Fruit fly (Drosophila melanogaster) whole organism, prepupa: ENCODE measurements around the gene CG12560.

Experiments used
- Blimp-1 ChIP-seq: fragments of 200-800 bp; sonication (Bioruptor generic); optimal IDR thresholded peaks from 3 replicates; lab custom pipeline; 2017; ENCODE audit warnings: missing biosample characterization, missing genetic modification characterization, mild to moderate bottlenecking, moderate library complexity, missing genetic modification reagents
- CG10631 ChIP-seq: fragments of 200-800 bp; sonication (Bioruptor generic); optimal IDR thresholded peaks from 2 replicates; lab custom pipeline; 2016; ENCODE audit warnings: missing biosample characterization, missing genetic modification characterization
- CG11294 ChIP-seq: fragments of 200-800 bp; sonication (Bioruptor generic); IDR thresholded peaks from 2 replicates; pipeline ENCODE4 v1.3.6; 2022; ENCODE audit warnings: missing biosample characterization, missing genetic modification characterization
- CG11762 ChIP-seq: fragments of 200-800 bp; sonication (Bioruptor generic); optimal IDR thresholded peaks from 3 replicates; lab custom pipeline; 2016; ENCODE audit warnings: missing biosample characterization, missing genetic modification characterization; ENCODE audit not compliant: insufficient read depth
- CG11902 ChIP-seq: fragments of 200-800 bp; sonication (Bioruptor generic); optimal IDR thresholded peaks from 3 replicates; lab custom pipeline; 2016; ENCODE audit warnings: missing biosample characterization, missing genetic modification characterization
- CG15336 ChIP-seq: fragments of 200-800 bp; sonication (Bioruptor generic); IDR thresholded peaks from 2 replicates; pipeline ENCODE4 v1.3.6; 2022; ENCODE audit warnings: missing biosample characterization, missing genetic modification characterization
- CG1621 ChIP-seq: fragments of 200-800 bp; sonication (Bioruptor generic); optimal IDR thresholded peaks from 3 replicates; lab custom pipeline; 2018; ENCODE audit warnings: missing biosample characterization, mild to moderate bottlenecking, missing genetic modification characterization
- CG31627 ChIP-seq: fragments of 200-800 bp; sonication (Bioruptor generic); optimal IDR thresholded peaks from 3 replicates; lab custom pipeline; 2016; ENCODE audit warnings: missing biosample characterization, missing genetic modification characterization
- CG32006 ChIP-seq: fragments of 200-800 bp; sonication (Bioruptor generic); optimal IDR thresholded peaks from 3 replicates; lab custom pipeline; 2017; ENCODE audit warnings: missing biosample characterization, mild to moderate bottlenecking, missing genetic modification characterization
- CG3919 ChIP-seq: fragments of 200-800 bp; sonication (Bioruptor generic); optimal IDR thresholded peaks from 3 replicates; lab custom pipeline; 2016; ENCODE audit warnings: missing biosample characterization, missing genetic modification characterization
- CG6163 ChIP-seq: fragments of 200-800 bp; sonication (Bioruptor generic); IDR thresholded peaks from 3 replicates; pipeline ENCODE4 v1.3.6; 2022; ENCODE audit warnings: missing biosample characterization, missing genetic modification characterization
- CG6276 ChIP-seq: fragments of 200-800 bp; sonication (Bioruptor generic); optimal IDR thresholded peaks from 2 replicates; lab custom pipeline; 2017; ENCODE audit warnings: missing biosample characterization, mild to moderate bottlenecking, missing genetic modification characterization
- CG6854 ChIP-seq: fragments of 200-800 bp; sonication (Bioruptor generic); optimal IDR thresholded peaks from 2 replicates; lab custom pipeline; 2017; ENCODE audit warnings: missing biosample characterization, mild to moderate bottlenecking, missing genetic modification characterization
- CG7368 ChIP-seq: fragments of 200-800 bp; sonication (Bioruptor generic); optimal IDR thresholded peaks from 3 replicates; lab custom pipeline; 2016; ENCODE audit warnings: missing biosample characterization, missing genetic modification characterization
- CG8119 ChIP-seq: fragments of 200-800 bp; sonication (Bioruptor generic); IDR thresholded peaks from 3 replicates; pipeline ENCODE4 v1.3.6; 2022; ENCODE audit warnings: missing biosample characterization, missing genetic modification characterization
- CG8319 ChIP-seq: fragments of 200-800 bp; sonication (Bioruptor generic); optimal IDR thresholded peaks from 3 replicates; lab custom pipeline; 2016; ENCODE audit warnings: missing biosample characterization, missing genetic modification characterization
- CG8632 ChIP-seq: fragments of 200-800 bp; sonication (Bioruptor generic); optimal IDR thresholded peaks from 3 replicates; lab custom pipeline; 2016; ENCODE audit warnings: missing biosample characterization, missing genetic modification characterization
- CG9139 ChIP-seq: fragments of 200-800 bp; sonication (Bioruptor generic); optimal IDR thresholded peaks from 3 replicates; lab custom pipeline; 2017; ENCODE audit warnings: missing biosample characterization, mild to moderate bottlenecking, missing genetic modification characterization
- Eip75B ChIP-seq: fragments of 200-800 bp; sonication (Bioruptor generic); optimal IDR thresholded peaks from 3 replicates; lab custom pipeline; 2016; ENCODE audit warnings: missing biosample characterization, missing genetic modification characterization
- Eip78C ChIP-seq: fragments of 200-800 bp; sonication (Bioruptor generic); peaks from one replicate; lab custom pipeline; 2016; ENCODE audit warnings: missing biosample characterization, missing genetic modification characterization
- Eip93F ChIP-seq: fragments of 200-800 bp; sonication (Bioruptor generic); optimal IDR thresholded peaks from 2 replicates; lab custom pipeline; 2016; ENCODE audit warnings: missing biosample characterization, mild to moderate bottlenecking, missing genetic modification characterization
- Ets21C ChIP-seq: fragments of 200-800 bp; sonication (Bioruptor generic); optimal IDR thresholded peaks from 3 replicates; lab custom pipeline; 2016; ENCODE audit warnings: missing biosample characterization, missing genetic modification characterization
- Ets96B ChIP-seq: fragments of 200-800 bp; optimal IDR thresholded peaks from 2 replicates; lab custom pipeline; 2019; ENCODE audit warnings: missing biosample characterization, mild to moderate bottlenecking, missing genetic modification characterization, moderate library complexity
- Hr39 ChIP-seq: fragments of 200-800 bp; sonication (Bioruptor generic); optimal IDR thresholded peaks from 2 replicates; lab custom pipeline; 2016; ENCODE audit warnings: missing biosample characterization, missing genetic modification characterization
- Hr4 ChIP-seq: fragments of 200-800 bp; sonication (Bioruptor generic); optimal IDR thresholded peaks from 3 replicates; lab custom pipeline; 2016; ENCODE audit warnings: missing biosample characterization, missing genetic modification characterization
- Lpt ChIP-seq: fragments of 200-800 bp; sonication (Bioruptor generic); optimal IDR thresholded peaks from 3 replicates; lab custom pipeline; 2016; ENCODE audit warnings: missing biosample characterization, missing genetic modification characterization
- Met ChIP-seq: fragments of 200-800 bp; sonication (Bioruptor generic); optimal IDR thresholded peaks from 3 replicates; lab custom pipeline; 2016; ENCODE audit warnings: missing biosample characterization, missing genetic modification characterization
- OdsH ChIP-seq: fragments of 200-800 bp; sonication (Bioruptor generic); optimal IDR thresholded peaks from 3 replicates; lab custom pipeline; 2016; ENCODE audit warnings: missing biosample characterization, missing genetic modification characterization
- Smox ChIP-seq: fragments of 200-800 bp; sonication (Bioruptor generic); optimal IDR thresholded peaks from 3 replicates; lab custom pipeline; 2016; ENCODE audit warnings: missing biosample characterization, missing genetic modification characterization
- Sox14 ChIP-seq: fragments of 200-800 bp; sonication (Bioruptor generic); optimal IDR thresholded peaks from 3 replicates; lab custom pipeline; 2016; ENCODE audit warnings: missing biosample characterization, missing genetic modification characterization
- Sox15 ChIP-seq: fragments of 200-800 bp; sonication (Bioruptor generic); optimal IDR thresholded peaks from 3 replicates; lab custom pipeline; 2016; ENCODE audit warnings: missing biosample characterization, missing genetic modification characterization
- achi ChIP-seq: fragments of 200-800 bp; sonication (Bioruptor generic); optimal IDR thresholded peaks from 3 replicates; lab custom pipeline; 2016; ENCODE audit warnings: missing biosample characterization, missing genetic modification characterization
- acj6 ChIP-seq: fragments of 200-800 bp; sonication (Bioruptor generic); optimal IDR thresholded peaks from 3 replicates; lab custom pipeline; 2016; ENCODE audit warnings: missing biosample characterization, missing genetic modification characterization
- dac ChIP-seq: fragments of 200-800 bp; sonication (Bioruptor generic); optimal IDR thresholded peaks from 2 replicates; lab custom pipeline; 2017; ENCODE audit warnings: missing biosample characterization, mild to moderate bottlenecking, missing genetic modification characterization
- dsx ChIP-seq: fragments of 200-800 bp; optimal IDR thresholded peaks from 3 replicates; lab custom pipeline; 2019; ENCODE audit warnings: missing biosample characterization, mild to moderate bottlenecking, missing genetic modification characterization, moderate library complexity; ENCODE audit not compliant: poor library complexity, severe bottlenecking
- eg ChIP-seq: fragments of 200-800 bp; sonication (Bioruptor generic); IDR thresholded peaks from 3 replicates; pipeline ENCODE4 v1.3.6; 2022; ENCODE audit warnings: missing biosample characterization, missing genetic modification characterization
- esn ChIP-seq: fragments of 200-800 bp; sonication (Bioruptor generic); optimal IDR thresholded peaks from 2 replicates; lab custom pipeline; 2016; ENCODE audit warnings: missing biosample characterization, mild to moderate bottlenecking, missing genetic modification characterization, moderate library complexity
- fd85E ChIP-seq: fragments of 200-800 bp; sonication (Bioruptor generic); optimal IDR thresholded peaks from 3 replicates; lab custom pipeline; 2016; ENCODE audit warnings: missing biosample characterization, missing genetic modification characterization
- fkh ChIP-seq: fragments of 200-800 bp; sonication (Bioruptor generic); optimal IDR thresholded peaks from 3 replicates; lab custom pipeline; 2017; ENCODE audit warnings: missing biosample characterization, mild to moderate bottlenecking, missing genetic modification characterization, moderate library complexity
- net ChIP-seq: fragments of 200-800 bp; sonication (Bioruptor generic); optimal IDR thresholded peaks from 3 replicates; lab custom pipeline; 2016; ENCODE audit warnings: missing biosample characterization, missing genetic modification characterization
- pdm3 ChIP-seq: fragments of 200-800 bp; sonication (Bioruptor generic); optimal IDR thresholded peaks from 3 replicates; lab custom pipeline; 2016; ENCODE audit warnings: missing biosample characterization, missing genetic modification characterization
- salr ChIP-seq, 2 experiments: fragments of 200-800 bp; sonication (Bioruptor generic); optimal IDR thresholded peaks; 3 replicates each; lab custom pipeline; 2016 to 2018; ENCODE audit warnings: missing biosample characterization in 2 of 2, missing genetic modification characterization in 2 of 2, mild to moderate bottlenecking in 1 of 2
- spab ChIP-seq: fragments of 200-800 bp; sonication (Bioruptor generic); optimal IDR thresholded peaks from 2 replicates; lab custom pipeline; 2017; ENCODE audit warnings: missing biosample characterization, mild to moderate bottlenecking, missing genetic modification characterization, missing genetic modification reagents
- ss ChIP-seq, 2 experiments: fragments of 200-800 bp; sonication (Bioruptor generic); optimal IDR thresholded peaks; 2 replicates in 1 of 2; 3 replicates in 1 of 2; lab custom pipeline; 2017 to 2018; ENCODE audit warnings: mild to moderate bottlenecking in 2 of 2, missing biosample characterization in 2 of 2, missing genetic modification characterization in 2 of 2, moderate library complexity in 1 of 2
- svp ChIP-seq: fragments of 200-800 bp; sonication (Bioruptor generic); peaks from one replicate; lab custom pipeline; 2016; ENCODE audit warnings: missing biosample characterization, missing genetic modification characterization
- topi ChIP-seq: fragments of 200-800 bp; sonication (Bioruptor generic); optimal IDR thresholded peaks from 3 replicates; lab custom pipeline; 2016; ENCODE audit warnings: missing biosample characterization, missing genetic modification characterization
- vri ChIP-seq: fragments of 200-800 bp; sonication (Bioruptor generic); optimal IDR thresholded peaks from 3 replicates; lab custom pipeline; 2016; ENCODE audit warnings: missing biosample characterization, mild to moderate bottlenecking, missing genetic modification characterization

The CG12560 gene

DNA sequence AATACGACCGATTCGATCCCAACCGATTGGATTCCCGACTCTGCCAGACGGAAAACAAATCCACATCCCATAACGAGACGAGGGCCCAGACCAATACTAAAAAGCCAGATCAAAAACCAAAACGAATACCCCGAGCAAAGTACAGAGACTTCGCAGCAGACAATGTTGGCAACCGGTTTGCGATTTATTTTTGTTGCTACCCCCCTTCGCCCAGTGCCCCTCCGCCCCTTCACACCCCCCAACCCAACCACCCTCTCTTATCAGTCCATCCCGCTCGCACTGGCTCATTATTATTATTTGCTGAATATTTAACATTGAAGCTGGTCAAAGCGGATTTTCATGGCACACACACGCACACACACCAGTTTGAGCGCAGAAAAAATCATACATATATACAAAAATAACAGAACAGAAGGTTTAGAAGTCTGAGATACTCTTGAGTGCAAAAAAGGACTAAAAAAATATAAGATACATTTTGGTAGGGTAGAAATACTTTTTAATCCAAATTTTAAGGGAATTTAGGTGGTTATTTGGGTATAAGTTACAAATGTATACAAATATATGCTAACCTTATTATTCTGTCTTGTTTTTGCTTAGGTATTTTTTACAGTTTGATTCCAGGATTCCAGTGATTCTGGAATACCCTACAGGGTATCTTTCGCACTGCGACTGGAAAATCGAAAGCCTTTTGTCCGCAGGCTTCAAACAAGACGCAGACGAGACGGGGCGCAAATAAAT lies 35.6 kb downstream of the CG12560 start (continued):
- TF ChIP-seq CG1621 (tag; lab: Kevin White, UChicago) = peak; percentile 7
- TF ChIP-seq Met (GFP tag; lab: Kevin White, UChicago) = peak; percentile 79
- peak; percentile 78 for TF ChIP-seq CG31627 (GFP tag; lab: Kevin White, UChicago)
- TF ChIP-seq Hr4 (GFP tag; lab: Kevin White, UChicago) = peak; percentile 43
- TF ChIP-seq achi = peak; percentile 54
- TF ChIP-seq fd85E = no peak
- TF ChIP-seq CG11902 (GFP tag; lab: Kevin White, UChicago) = peak; percentile 48
- peak; percentile 40 for TF ChIP-seq fkh (GFP tag; lab: Kevin White, UChicago)
- TF ChIP-seq spab (GFP tag; lab: Kevin White, UChicago) = peak; percentile 43

DNA sequence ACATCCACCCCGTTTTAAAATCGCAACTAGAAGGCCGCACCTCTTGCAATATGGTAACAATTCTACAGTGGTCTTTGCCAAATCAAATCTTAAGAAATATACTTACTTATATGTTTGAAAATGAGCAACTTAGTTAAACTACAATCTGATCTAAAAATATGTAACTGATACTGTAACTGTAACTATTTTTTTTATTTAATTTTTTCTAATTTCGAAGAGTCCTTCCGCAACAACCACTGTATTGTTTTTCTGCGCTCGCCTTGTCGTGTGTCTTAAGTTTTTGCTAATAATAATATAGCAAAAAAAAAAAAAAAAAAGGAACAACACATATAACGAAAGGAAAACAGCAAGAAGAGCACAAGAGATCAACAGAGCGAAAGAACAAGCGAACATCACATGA lies 37.9 kb downstream of the CG12560 start:
- TF ChIP-seq CG1621 (tag; lab: Kevin White, UChicago) (no peak), CG8119 (GFP tag; lab: Robert Waterston, UW) (peak; percentile 89), CG11902 (GFP tag; lab: Kevin White, UChicago) (no peak), Eip75B (GFP tag; lab: Kevin White, UChicago) (peak; percentile 62), Eip78C (GFP tag; lab: Kevin White, UChicago) (peak; percentile 84), Sox15 (GFP tag; lab: Kevin White, UChicago) (no peak), Ets21C (GFP tag; lab: Kevin White, UChicago) (no peak), Smox (no peak), CG9139 (GFP tag; lab: Kevin White, UChicago) (no peak), Hr4 (GFP tag; lab: Kevin White, UChicago) (peak; percentile 59), dsx (GFP tag; lab: Kevin White, UChicago) (no peak), OdsH (GFP tag; lab: Kevin White, UChicago) (peak; percentile 59), topi (GFP tag; lab: Kevin White, UChicago) (peak; percentile 2), CG6854 (GFP tag; lab: Kevin White, UChicago) (no peak), Ets96B (tag; lab: Kevin White, UChicago) (peak; percentile 60), CG31627 (GFP tag; lab: Kevin White, UChicago) (no peak), fd85E (no peak), eg (GFP tag; lab: Robert Waterston, UW) (peak; percentile 71; the same call in 2 of the 3 replicates), esn (GFP tag; lab: Kevin White, UChicago) (peak; percentile 39), pdm3 (GFP tag; lab: Kevin White, UChicago) (peak; percentile 52), CG32006 (GFP tag; lab: Kevin White, UChicago) (peak; percentile 65), fkh (GFP tag; lab: Kevin White, UChicago) (no peak), CG11294 (0 out of 2 replicates have a peak, but pooled peaks have one; percentile 13), acj6 (GFP tag; lab: Kevin White, UChicago) (peak; percentile 39), net (GFP tag; lab: Kevin White, UChicago) (no peak), spab (GFP tag; lab: Kevin White, UChicago) (no peak), Blimp-1 (GFP tag; lab: Kevin White, UChicago) (no peak), Lpt (GFP tag; lab: Kevin White, UChicago) (peak; percentile 27), CG15336 (GFP tag; lab: Robert Waterston, UW) (peak; percentile 55), CG11762 (peak; percentile 42), Hr39 (GFP tag; lab: Kevin White, UChicago) (peak; percentile 12), CG6163 (peak; percentile 80), svp (GFP tag; lab: Kevin White, UChicago) (peak; percentile 60), CG7368 (no peak), salr (GFP tag; optimal IDR thresholded peaks at IDR 0.05; lab: Kevin White, UChicago) (peak in 1 of 2 experiments; percentile 58), Met (GFP tag; lab: Kevin White, UChicago) (peak; percentile 41), CG6276 (peak; percentile 49), dac (GFP tag; lab: Kevin White, UChicago) (no peak), CG8319 (no peak), vri (GFP tag; lab: Kevin White, UChicago) (no peak), Eip93F (no peak), Sox14 (GFP tag; lab: Kevin White, UChicago) (no peak), CG10631 (peak; percentile 84), CG3919 (peak; percentile 27), ss (GFP tag; optimal IDR thresholded peaks at IDR 0.05; lab: Kevin White, UChicago) (no peak), CG8632 (GFP tag; lab: Kevin White, UChicago) (peak; percentile 35)
